Fruit fly (Drosophila melanogaster): ENCODE results near the gene CG10237.

CG10237 gene

DNA sequence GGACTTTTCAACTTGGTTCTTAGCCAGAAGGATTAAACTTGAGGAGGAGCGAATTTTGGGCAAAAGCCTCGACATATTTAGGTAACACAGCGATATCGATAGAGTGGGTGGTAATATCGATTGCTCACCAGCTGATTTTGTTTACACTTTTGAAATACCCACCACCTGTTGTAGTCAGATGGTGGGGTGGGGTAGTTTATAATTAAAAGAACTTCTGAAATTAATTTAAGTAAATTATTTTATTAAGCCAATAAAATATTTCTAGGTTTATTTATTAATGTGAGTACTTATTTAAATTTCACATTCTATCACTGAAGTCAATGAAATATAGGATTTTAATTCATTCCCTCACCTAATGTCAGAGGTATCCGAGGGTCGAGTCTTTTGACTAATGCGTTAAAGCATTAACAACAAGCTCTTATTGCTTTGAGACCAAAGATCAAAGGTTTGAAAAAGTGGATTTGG is 47.5 kb upstream of the CG10237 start, which contains the start of the genes CG10194 and CG18094 (continued):
- peak; percentile 30; the same call in 1 of the 2 replicates for TF ChIP-seq Xrp1 (GFP tag; IDR thresholded peaks at IDR 0.05)
- no peak for TF ChIP-seq pan (optimal IDR thresholded peaks at IDR 0.05)
- peak in 1 of 2 experiments; percentile 17 for TF ChIP-seq pan (GFP tag; optimal IDR thresholded peaks at IDR 0.05 in 1 of 2, IDR thresholded peaks at IDR 0.05 in 1 of 2)
- TF ChIP-seq HHEX (GFP tag; optimal IDR thresholded peaks at IDR 0.05): peak; percentile 28
- TF ChIP-seq CG10267 (tag; optimal IDR thresholded peaks at IDR 0.05): peak; percentile 32
- peak; percentile 36 for TF ChIP-seq Chrac-16 (GFP tag; optimal IDR thresholded peaks at IDR 0.05)
- TF ChIP-seq Dref (GFP tag; IDR thresholded peaks at IDR 0.05): peak; percentile 74
- 0 out of 2 replicates have a peak, but pooled peaks have one; percentile 26 for TF ChIP-seq tna (GFP tag; IDR thresholded peaks at IDR 0.05; ENCODE audit: partially characterized antibody)
- TF ChIP-seq Asciz (GFP tag; optimal IDR thresholded peaks at IDR 0.05): peak; percentile 32
- TF ChIP-seq Ets65A (GFP tag): no peak
- no peak for TF ChIP-seq maf-S (GFP tag; optimal IDR thresholded peaks at IDR 0.05)
- TF ChIP-seq CG10431 (GFP tag; optimal IDR thresholded peaks at IDR 0.05): no peak
- no peak for TF ChIP-seq Dfd (GFP tag; optimal IDR thresholded peaks at IDR 0.05)
- TF ChIP-seq CG4424 (GFP tag; optimal IDR thresholded peaks at IDR 0.05): peak; percentile 16
- TF ChIP-seq CG7786 (GFP tag; optimal IDR thresholded peaks at IDR 0.05): no peak
- TF ChIP-seq CG30403 (GFP tag; optimal IDR thresholded peaks at IDR 0.05): peak; percentile 53
- peak; percentile 47 for TF ChIP-seq CG13775 (GFP tag; optimal IDR thresholded peaks at IDR 0.05)
- no peak for TF ChIP-seq vfl (GFP tag; optimal IDR thresholded peaks at IDR 0.05)
- TF ChIP-seq mam (GFP tag; optimal IDR thresholded peaks at IDR 0.05): peak; percentile 19
- peak; percentile 35 for TF ChIP-seq CG12659 (GFP tag; optimal IDR thresholded peaks at IDR 0.05)
- TF ChIP-seq CG10462 (GFP tag; optimal IDR thresholded peaks at IDR 0.05): no peak
- TF ChIP-seq CG14860 (GFP tag; IDR thresholded peaks at IDR 0.05; ENCODE audit: partially characterized antibody): peak; percentile 47; the same call in 1 of the 3 replicates
- peak; percentile 72 for TF ChIP-seq Dll (GFP tag; IDR thresholded peaks at IDR 0.05; ENCODE audit: partially characterized antibody)
- peak; percentile 34; the same call in 1 of the 2 replicates for TF ChIP-seq stc (GFP tag; IDR thresholded peaks at IDR 0.05)
- TF ChIP-seq CG1602 (GFP tag; optimal IDR thresholded peaks at IDR 0.05): peak; percentile 39
- TF ChIP-seq CG2712 (tag; optimal IDR thresholded peaks at IDR 0.05): peak; percentile 65
- TF ChIP-seq lilli (GFP tag; optimal IDR thresholded peaks at IDR 0.05): peak; percentile 68
- peak; percentile 49; the same call in 1 of the 2 replicates for TF ChIP-seq CG9932 (GFP tag; IDR thresholded peaks at IDR 0.05)
- no peak for TF ChIP-seq CG11696 (GFP tag; IDR thresholded peaks at IDR 0.05)
- peak; percentile 2 for TF ChIP-seq kay (GFP tag; optimal IDR thresholded peaks at IDR 0.05)
- peak; percentile 63 for TF ChIP-seq Doc3 (GFP tag; IDR thresholded peaks at IDR 0.05; ENCODE audit: partially characterized antibody)
- TF ChIP-seq sna (GFP tag; IDR thresholded peaks at IDR 0.05; ENCODE audit: partially characterized antibody): peak; percentile 70
- peak; percentile 66 for TF ChIP-seq BEAF-32 (GFP tag; optimal IDR thresholded peaks at IDR 0.05)
- TF ChIP-seq Ptx1 (GFP tag; IDR thresholded peaks at IDR 0.05): peak; percentile 41; the same call in 1 of the 2 replicates
- TF ChIP-seq tin (GFP tag; optimal IDR thresholded peaks at IDR 0.05): peak; percentile 14
- peak; percentile 47 for TF ChIP-seq nmo (GFP tag; optimal IDR thresholded peaks at IDR 0.05)
- TF ChIP-seq pzg (GFP tag; optimal IDR thresholded peaks at IDR 0.05): peak; percentile 41
- TF ChIP-seq CG14710 (tag; optimal IDR thresholded peaks at IDR 0.05): peak; percentile 21
- TF ChIP-seq Ada2b (GFP tag; IDR thresholded peaks at IDR 0.05): peak; percentile 12; the same call in 1 of the 2 replicates
- 0 out of 3 replicates have a peak, but pooled peaks have one; percentile 35 for TF ChIP-seq Dbx (GFP tag; IDR thresholded peaks at IDR 0.05)
- TF ChIP-seq E2f1 (GFP tag; IDR thresholded peaks at IDR 0.05): 0 out of 2 replicates have a peak, but pooled peaks have one; percentile 24
- 0 out of 2 replicates have a peak, but pooled peaks have one; percentile 19 for TF ChIP-seq ranshi (GFP tag; IDR thresholded peaks at IDR 0.05)
- peak; percentile 27 for TF ChIP-seq sens (GFP tag)
- TF ChIP-seq CG6791 (GFP tag; IDR thresholded peaks at IDR 0.05; ENCODE audit: partially characterized antibody): peak; percentile 64; the same call in 2 of the 3 replicates
- TF ChIP-seq unc-4 (GFP tag; IDR thresholded peaks at IDR 0.05; ENCODE audit: partially characterized antibody): peak; percentile 70
- peak; percentile 17 for TF ChIP-seq Bteb2 (GFP tag; optimal IDR thresholded peaks at IDR 0.05)
- TF ChIP-seq CG17359 (tag; optimal IDR thresholded peaks at IDR 0.05): peak; percentile 9
- 0 out of 3 replicates have a peak, but pooled peaks have one; percentile 13 for TF ChIP-seq vnd (GFP tag; IDR thresholded peaks at IDR 0.05; ENCODE audit: partially characterized antibody)
- TF ChIP-seq CG7372 (GFP tag; IDR thresholded peaks at IDR 0.05): no peak
